Fruit fly (Drosophila melanogaster) whole organism, adult: ENCODE results near the gene Polr2J.

Source experiments
- CG11617 ChIP-seq: fragments of 200-800 bp; sonication (Bioruptor generic); optimal IDR thresholded peaks from 2 replicates; lab custom pipeline; 2017; ENCODE audit warnings: mild to moderate bottlenecking, missing biosample characterization, missing genetic modification reagents, missing genetic modification characterization
- CG12768 ChIP-seq: fragments of 200-800 bp; sonication (Bioruptor generic); optimal IDR thresholded peaks from 2 replicates; lab custom pipeline; 2017; ENCODE audit warnings: missing biosample characterization, missing genetic modification characterization, mild to moderate bottlenecking, moderate library complexity, missing genetic modification reagents
- CG14711 ChIP-seq: fragments of 200-800 bp; sonication (Bioruptor generic); optimal IDR thresholded peaks from 2 replicates; lab custom pipeline; 2018; ENCODE audit warnings: missing biosample characterization, mild to moderate bottlenecking, missing genetic modification characterization, moderate library complexity
- CG1620 ChIP-seq: fragments of 200-800 bp; sonication (Bioruptor generic); optimal IDR thresholded peaks from 2 replicates; lab custom pipeline; 2016; ENCODE audit warnings: missing biosample characterization, missing genetic modification characterization
- CG33017 ChIP-seq: fragments of 200-800 bp; sonication (Bioruptor generic); optimal IDR thresholded peaks from 2 replicates; lab custom pipeline; 2018; ENCODE audit warnings: missing biosample characterization, mild to moderate bottlenecking, missing genetic modification characterization, moderate library complexity
- CG5204 ChIP-seq: fragments of 200-800 bp; sonication (Bioruptor generic); optimal IDR thresholded peaks from 2 replicates; lab custom pipeline; 2016; ENCODE audit warnings: missing biosample characterization, missing genetic modification characterization
- CG7045 ChIP-seq: fragments of 200-800 bp; sonication (Bioruptor generic); optimal IDR thresholded peaks from 2 replicates; lab custom pipeline; 2017; ENCODE audit warnings: missing biosample characterization, mild to moderate bottlenecking, missing genetic modification characterization
- CG7101 ChIP-seq: fragments of 200-800 bp; sonication (Bioruptor generic); optimal IDR thresholded peaks from 2 replicates; lab custom pipeline; 2018; ENCODE audit warnings: missing biosample characterization, mild to moderate bottlenecking, missing genetic modification characterization, moderate library complexity
- Clk ChIP-seq: fragments of 200-800 bp; sonication (Bioruptor generic); optimal IDR thresholded peaks from 2 replicates; lab custom pipeline; 2017; ENCODE audit warnings: missing biosample characterization, missing genetic modification characterization
- Crg-1 ChIP-seq: fragments of 200-800 bp; sonication (Bioruptor generic); optimal IDR thresholded peaks from 2 replicates; lab custom pipeline; 2016; ENCODE audit warnings: missing biosample characterization, missing genetic modification characterization
- Hr96 ChIP-seq: fragments of 200-800 bp; sonication (Bioruptor generic); optimal IDR thresholded peaks from 2 replicates; lab custom pipeline; 2016; ENCODE audit warnings: missing biosample characterization, missing genetic modification characterization
- Mnt ChIP-seq: fragments of 200-800 bp; sonication (Bioruptor generic); optimal IDR thresholded peaks from 2 replicates; lab custom pipeline; 2016; ENCODE audit warnings: missing biosample characterization, mild to moderate bottlenecking, missing genetic modification characterization
- bab1 ChIP-seq: fragments of 200-800 bp; sonication (Bioruptor generic); optimal IDR thresholded peaks from 3 replicates; lab custom pipeline; 2019; ENCODE audit warnings: missing biosample characterization, mild to moderate bottlenecking, missing genetic modification characterization, moderate library complexity
- cic ChIP-seq: fragments of 200-800 bp; sonication (Bioruptor generic); optimal IDR thresholded peaks from 2 replicates; lab custom pipeline; 2017; ENCODE audit warnings: missing biosample characterization, mild to moderate bottlenecking, missing genetic modification characterization, moderate library complexity
- cnc ChIP-seq, 2 experiments: fragments of >200 bp; optimal IDR thresholded peaks; 2 replicates each; lab custom pipeline; 2017
- kay ChIP-seq: fragments of 200-800 bp; sonication (Bioruptor generic); peaks from one replicate; lab custom pipeline; 2016; ENCODE audit warnings: missing biosample characterization, missing genetic modification characterization, borderline replicate concordance
- ovo ChIP-seq: fragments of 200-800 bp; sonication (Bioruptor generic); optimal IDR thresholded peaks from 2 replicates; lab custom pipeline; 2016; ENCODE audit warnings: missing biosample characterization, missing genetic modification characterization
- pad ChIP-seq: fragments of 200-800 bp; sonication (Bioruptor generic); optimal IDR thresholded peaks from 3 replicates; lab custom pipeline; 2017; ENCODE audit warnings: missing biosample characterization, missing genetic modification characterization, mild to moderate bottlenecking, moderate library complexity, missing genetic modification reagents
- tj ChIP-seq: fragments of 200-800 bp; sonication (Bioruptor generic); optimal IDR thresholded peaks from 3 replicates; lab custom pipeline; 2017; ENCODE audit warnings: missing biosample characterization, mild to moderate bottlenecking, missing genetic modification characterization, moderate library complexity
- toe ChIP-seq: fragments of 200-800 bp; sonication (Bioruptor generic); optimal IDR thresholded peaks from 2 replicates; lab custom pipeline; 2016; ENCODE audit warnings: missing biosample characterization, missing genetic modification characterization

Polr2J gene

DNA sequence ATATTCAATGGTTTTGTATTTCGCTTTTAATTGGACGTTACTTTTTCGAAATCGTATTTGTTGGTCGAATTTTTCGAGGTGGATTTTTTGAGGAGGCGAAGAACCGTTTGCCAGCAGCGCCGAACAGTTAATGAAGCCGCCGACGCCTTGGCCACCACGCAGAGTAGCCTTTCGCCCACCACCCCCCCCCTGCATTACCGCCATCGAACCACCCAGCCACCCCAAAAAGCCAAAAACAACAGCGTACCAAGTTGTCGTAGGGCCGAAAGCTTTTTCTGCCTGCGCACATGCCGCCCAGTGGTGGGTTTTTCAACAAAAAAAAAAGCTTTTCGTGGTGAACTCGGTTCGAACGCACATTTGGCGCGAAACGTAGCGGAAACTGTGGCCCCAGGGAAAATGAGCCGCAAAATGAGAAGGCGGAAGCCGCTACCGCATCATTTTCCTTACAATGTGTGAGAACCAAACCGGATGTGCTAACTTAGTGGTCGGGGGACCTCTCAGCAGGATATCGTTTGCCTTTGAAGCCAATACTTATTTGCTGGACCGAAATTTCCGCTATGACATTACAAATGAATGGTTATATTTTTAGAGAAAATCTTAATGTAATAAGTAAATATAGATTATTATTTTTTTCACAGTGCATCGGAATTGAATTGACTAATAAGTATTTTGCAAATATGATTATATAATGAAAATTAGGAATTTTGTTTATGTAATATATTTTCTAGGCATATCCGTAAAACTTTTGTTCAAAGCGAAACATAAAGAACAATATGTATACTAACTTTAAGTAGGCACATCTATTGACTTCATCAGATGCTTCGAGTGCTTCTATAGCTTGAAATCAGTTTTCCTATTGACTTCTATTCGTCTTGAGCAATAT, 23.1 kb upstream of the Polr2J start, which contains the start of the genes Dif and CG5043:
TSS of gene Dif (minus strand) at position 132 of the 883 bp plus-strand sequence.
TSS of gene CG5043 (plus strand) at position 833 of the 883 bp plus-strand sequence.
- TF ChIP-seq toe (GFP tag; lab: Kevin White, UChicago) (no peak), Clk (GFP tag; lab: Kevin White, UChicago) (no peak), bab1 (no peak), Hr96 (GFP tag; lab: Kevin White, UChicago) (no peak), CG11617 (GFP tag; lab: Kevin White, UChicago) (no peak), CG5204 (GFP tag; lab: Kevin White, UChicago) (no peak), ovo (no peak), tj (GFP tag; lab: Kevin White, UChicago) (no peak), kay (no peak), CG12768 (no peak), CG7101 (no peak), CG7045 (GFP tag; lab: Kevin White, UChicago) (no peak), Crg-1 (GFP tag; lab: Kevin White, UChicago) (no peak), CG1620 (GFP tag; lab: Kevin White, UChicago) (no peak), pad (GFP tag; lab: Kevin White, UChicago) (no peak)

DNA sequence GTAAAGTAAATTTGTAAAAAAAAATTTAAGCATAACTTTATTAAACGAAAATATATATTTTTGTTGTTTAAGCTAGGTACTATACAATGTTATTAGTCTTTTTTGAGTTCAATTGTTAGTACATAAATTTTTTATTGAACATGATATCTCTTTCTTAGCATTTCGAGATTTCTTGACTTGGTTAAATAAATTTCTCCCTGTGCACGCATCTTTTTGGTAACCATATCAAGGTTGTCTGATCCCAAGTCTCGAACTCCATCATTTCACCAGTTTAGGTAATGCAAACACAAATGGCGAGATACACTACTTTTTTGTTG, 21.1 kb upstream of the Polr2J start:
- TF ChIP-seq kay, result peak; percentile 48
- no peak for TF ChIP-seq CG14711 (tag; lab: Kevin White, UChicago)

DNA sequence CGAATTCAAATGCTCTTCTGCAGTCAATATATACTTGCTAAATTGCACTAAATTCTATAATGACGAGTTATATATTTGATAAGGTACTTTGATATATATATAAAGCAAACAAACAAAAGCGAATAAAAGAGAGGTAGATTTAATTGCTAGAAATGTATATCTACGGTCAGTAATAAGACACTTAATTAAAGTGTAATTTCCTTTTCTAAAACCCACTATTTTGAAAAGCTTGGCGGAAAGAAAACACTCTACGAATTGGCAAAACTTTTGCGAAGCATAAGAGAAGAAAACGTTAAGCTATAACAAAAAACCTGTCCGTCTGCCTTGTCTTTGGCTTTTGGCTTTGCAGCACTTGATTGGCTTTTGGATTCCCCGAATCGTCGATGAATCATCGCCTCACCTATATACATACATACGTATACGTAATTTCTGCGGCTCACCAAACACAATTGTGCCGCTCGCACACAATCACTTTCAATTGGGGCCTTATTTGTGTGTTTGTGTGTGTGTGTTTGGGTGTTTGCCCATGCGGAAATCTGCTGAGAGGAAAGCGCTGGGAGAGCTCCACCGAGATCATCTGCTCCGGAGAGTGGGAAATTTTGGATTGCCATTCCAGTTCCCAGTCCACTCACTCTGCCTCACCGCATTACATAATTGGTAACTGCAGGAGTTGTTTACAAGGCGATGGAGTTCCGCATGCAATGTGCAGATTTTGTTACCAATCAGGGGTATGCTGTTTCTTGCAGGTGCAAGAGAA, 20.6 kb upstream of the Polr2J start:
- TF ChIP-seq toe (GFP tag; lab: Kevin White, UChicago), result no peak
- TF ChIP-seq CG11617 (GFP tag; lab: Kevin White, UChicago), result no peak
- TF ChIP-seq CG1620 (GFP tag; lab: Kevin White, UChicago), result no peak
- no peak for TF ChIP-seq Mnt (GFP tag; lab: Kevin White, UChicago)
- TF ChIP-seq cnc (optimal IDR thresholded peaks at IDR 0.05; lab: Kevin White, UChicago), result no peak
- no peak for TF ChIP-seq Crg-1 (GFP tag; lab: Kevin White, UChicago)
- peak; percentile 54 for TF ChIP-seq kay
- no peak for TF ChIP-seq cic (GFP tag; lab: Kevin White, UChicago)

DNA sequence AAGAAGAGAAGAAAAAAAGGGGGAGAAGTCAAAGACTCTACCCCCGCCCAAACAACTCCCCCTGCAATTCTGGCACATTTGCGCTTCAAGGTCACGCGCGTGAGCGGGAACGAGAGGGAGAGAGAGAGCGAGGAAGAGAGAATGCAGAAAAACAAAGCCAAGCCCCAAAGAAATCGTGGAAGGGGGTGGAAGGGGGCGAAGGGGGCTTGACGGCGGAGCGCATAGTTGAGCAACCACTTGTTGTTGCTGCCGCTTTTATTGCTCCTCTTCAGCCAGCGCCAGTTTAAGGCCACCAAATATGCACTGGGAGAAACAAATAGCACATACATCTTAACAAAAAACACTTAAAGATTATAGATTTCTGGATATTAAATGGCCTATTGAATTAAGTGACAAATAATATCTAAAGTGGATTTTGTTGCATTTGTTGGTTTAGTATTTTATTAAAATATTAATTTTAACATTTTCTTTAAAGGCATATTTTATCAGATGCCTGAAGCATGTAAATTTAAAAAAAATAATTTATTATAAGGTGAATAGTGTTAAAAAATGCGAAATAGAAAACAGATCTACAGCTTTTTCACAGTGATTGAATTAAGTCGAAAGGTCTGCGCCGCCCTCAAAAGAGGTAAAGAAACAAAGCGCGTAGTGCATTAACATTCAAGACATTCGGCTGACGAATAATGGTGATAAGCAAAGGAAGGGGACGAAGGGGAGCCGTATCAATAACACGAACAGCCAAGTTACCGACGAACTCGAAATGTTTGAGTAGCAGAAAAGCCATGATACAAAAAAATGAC, 19.8 kb upstream of the Polr2J start:
- TF ChIP-seq CG33017 (tag; lab: Kevin White, UChicago) (peak; percentile 86), Clk (GFP tag; lab: Kevin White, UChicago) (peak; percentile 73), toe (GFP tag; lab: Kevin White, UChicago) (no peak), CG12768 (peak; percentile 84), ovo (peak; percentile 70), Mnt (GFP tag; lab: Kevin White, UChicago) (peak; percentile 88), kay (peak; percentile 22), Crg-1 (GFP tag; lab: Kevin White, UChicago) (peak; percentile 31), CG7101 (peak; percentile 93), bab1 (peak; percentile 8), cnc (optimal IDR thresholded peaks at IDR 0.05; lab: Kevin White, UChicago) (no peak), CG11617 (GFP tag; lab: Kevin White, UChicago) (peak; percentile 91), cic (GFP tag; lab: Kevin White, UChicago) (no peak), pad (GFP tag; lab: Kevin White, UChicago) (peak; percentile 85), CG7045 (GFP tag; lab: Kevin White, UChicago) (peak; percentile 65), CG14711 (tag; lab: Kevin White, UChicago) (peak; percentile 91), tj (GFP tag; lab: Kevin White, UChicago) (peak; percentile 76), Hr96 (GFP tag; lab: Kevin White, UChicago) (peak; percentile 19), CG5204 (GFP tag; lab: Kevin White, UChicago) (peak; percentile 54), CG1620 (GFP tag; lab: Kevin White, UChicago) (peak; percentile 44)

DNA sequence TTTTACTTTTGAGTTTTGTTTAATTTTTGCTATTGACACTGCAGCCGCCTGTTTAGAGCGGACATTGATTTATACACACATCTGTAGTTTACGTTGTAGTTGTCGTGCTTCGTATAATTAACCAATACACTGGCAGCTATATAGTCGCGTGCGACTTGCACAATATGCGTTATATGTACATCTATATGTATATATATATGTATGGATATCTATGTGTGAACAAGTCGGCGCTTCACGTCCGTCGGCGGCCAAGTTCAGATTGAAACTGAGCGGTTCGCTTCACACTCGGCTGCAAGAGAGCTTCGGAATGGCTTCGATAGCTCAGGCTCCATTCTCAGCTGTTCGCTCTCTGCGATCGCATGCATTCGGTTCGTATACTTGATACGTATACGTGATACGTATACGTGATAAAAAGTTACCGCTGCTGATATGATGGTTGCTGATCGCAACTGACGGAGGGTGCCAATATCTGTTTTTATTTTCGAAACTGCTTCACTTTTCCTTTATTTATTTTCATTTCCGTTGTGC, 17.8 kb upstream of the Polr2J start:
- TF ChIP-seq ovo (no peak), tj (GFP tag; lab: Kevin White, UChicago) (peak; percentile 45), bab1 (no peak), CG7101 (peak; percentile 28), pad (GFP tag; lab: Kevin White, UChicago) (peak; percentile 4), Mnt (GFP tag; lab: Kevin White, UChicago) (peak; percentile 84), CG11617 (GFP tag; lab: Kevin White, UChicago) (peak; percentile 21), toe (GFP tag; lab: Kevin White, UChicago) (peak; percentile 26), CG14711 (tag; lab: Kevin White, UChicago) (peak; percentile 22), CG1620 (GFP tag; lab: Kevin White, UChicago) (no peak), CG7045 (GFP tag; lab: Kevin White, UChicago) (no peak), Clk (GFP tag; lab: Kevin White, UChicago) (no peak), cnc (optimal IDR thresholded peaks at IDR 0.05; lab: Kevin White, UChicago) (no peak), CG12768 (peak; percentile 47), CG5204 (GFP tag; lab: Kevin White, UChicago) (no peak), Hr96 (GFP tag; lab: Kevin White, UChicago) (peak; percentile 1), cic (GFP tag; lab: Kevin White, UChicago) (peak; percentile 93), Crg-1 (GFP tag; lab: Kevin White, UChicago) (peak; percentile 28), kay (peak; percentile 94), CG33017 (tag; lab: Kevin White, UChicago) (peak; percentile 58)
